Fruit fly (Drosophila melanogaster): ENCODE results near the gene CG12991.

Gene CG12991

DNA sequence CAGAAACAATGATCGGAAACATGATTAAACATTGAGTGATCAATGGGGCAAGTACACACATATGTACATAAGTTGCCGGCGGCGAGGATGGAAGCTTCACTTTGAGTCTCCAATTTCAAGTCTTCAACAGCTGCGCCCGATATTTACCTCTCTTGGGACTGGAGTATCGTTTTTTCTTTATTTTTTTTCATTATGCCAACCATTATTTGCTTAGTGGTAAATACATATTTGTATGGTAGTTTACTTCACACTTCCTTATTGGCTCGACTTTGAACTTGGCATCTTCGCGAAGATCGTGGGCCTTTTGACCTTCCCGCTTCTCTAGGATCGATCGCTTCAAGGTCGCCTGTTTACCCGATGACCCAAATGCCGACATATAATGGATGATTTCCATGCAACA lies 3.0 kb downstream of the CG12991 start (continued):
- TF ChIP-seq CG15514 (GFP tag; optimal IDR thresholded peaks at IDR 0.05) (peak; percentile 58), H15 (GFP tag; IDR thresholded peaks at IDR 0.05) (no peak), ttk (GFP tag; IDR thresholded peaks at IDR 0.05) (no peak), crc (GFP tag; optimal IDR thresholded peaks at IDR 0.05) (peak; percentile 33), HLH4C (GFP tag; IDR thresholded peaks at IDR 0.05; ENCODE audit: partially characterized antibody) (no peak), emc (GFP tag; optimal IDR thresholded peaks at IDR 0.05) (no peak), CG5953 (GFP tag; IDR thresholded peaks at IDR 0.05) (peak; percentile 28; the same call in 1 of the 2 replicates), stwl (tag; optimal IDR thresholded peaks at IDR 0.05) (no peak), CG2875 (GFP tag; optimal IDR thresholded peaks at IDR 0.05) (peak; percentile 61), CG6175 (GFP tag; IDR thresholded peaks at IDR 0.05) (no peak), so (GFP tag; IDR thresholded peaks at IDR 0.05) (peak; percentile 40; the same call in 1 of the 3 replicates), CG31224 (GFP tag; IDR thresholded peaks at IDR 0.05) (no peak), dati (GFP tag; IDR thresholded peaks at IDR 0.05) (no peak), Sry-δ (GFP tag; optimal IDR thresholded peaks at IDR 0.05) (peak; percentile 5), psq (GFP tag; optimal IDR thresholded peaks at IDR 0.05) (no peak), CkIIα-i1 (GFP tag; IDR thresholded peaks at IDR 0.05) (no peak), al (GFP tag; IDR thresholded peaks at IDR 0.05) (no peak), Hr39 (optimal IDR thresholded peaks at IDR 0.05) (no peak), CG13894 (tag; optimal IDR thresholded peaks at IDR 0.05) (no peak), Hr3 (GFP tag; optimal IDR thresholded peaks at IDR 0.05) (no peak), tna (GFP tag; IDR thresholded peaks at IDR 0.05; ENCODE audit: partially characterized antibody) (no peak), shn (GFP tag; optimal IDR thresholded peaks at IDR 0.05) (no peak), fd64A (GFP tag; optimal IDR thresholded peaks at IDR 0.05) (peak; percentile 16), lab (GFP tag; optimal IDR thresholded peaks at IDR 0.05) (peak; percentile 82), bsh (GFP tag; optimal IDR thresholded peaks at IDR 0.05) (peak in 1 of 2 experiments; percentile 45), CG18764 (GFP tag; optimal IDR thresholded peaks at IDR 0.05) (peak; percentile 15), H2.0 (GFP tag; IDR thresholded peaks at IDR 0.05) (no peak; the same call in 1 of the 2 replicates), CG4854 (GFP tag; optimal IDR thresholded peaks at IDR 0.05) (peak; percentile 35), CG10274 (GFP tag; optimal IDR thresholded peaks at IDR 0.05) (no peak), Deaf1 (tag; optimal IDR thresholded peaks at IDR 0.05) (no peak), CG17912 (GFP tag; optimal IDR thresholded peaks at IDR 0.05) (no peak), zfh2 (GFP tag; optimal IDR thresholded peaks at IDR 0.05) (no peak), sna (GFP tag; IDR thresholded peaks at IDR 0.05; ENCODE audit: partially characterized antibody) (no peak), ewg (GFP tag; optimal IDR thresholded peaks at IDR 0.05) (peak; percentile 7), CG10267 (tag; optimal IDR thresholded peaks at IDR 0.05) (no peak), Rx (GFP tag; IDR thresholded peaks at IDR 0.05) (no peak), onecut (GFP tag; IDR thresholded peaks at IDR 0.05) (peak; percentile 19; the same call in 1 of the 2 replicates), eyg (GFP tag; optimal IDR thresholded peaks at IDR 0.05) (peak; percentile 18), croc (GFP tag; conservative IDR thresholded peaks at IDR 0.05) (no peak), sim (GFP tag; IDR thresholded peaks at IDR 0.05) (no peak), lbe (GFP tag; optimal IDR thresholded peaks at IDR 0.05) (no peak), ara (GFP tag; IDR thresholded peaks at IDR 0.05) (no peak), gfzf (GFP tag; optimal IDR thresholded peaks at IDR 0.05) (no peak), CG10321 (GFP tag; IDR thresholded peaks at IDR 0.05) (no peak), CG2889 (GFP tag; IDR thresholded peaks at IDR 0.05) (no peak), nau (GFP tag; optimal IDR thresholded peaks at IDR 0.05) (peak; percentile 52), Sox100B (GFP tag; optimal IDR thresholded peaks at IDR 0.05) (peak; percentile 38), CG1647 (GFP tag; optimal IDR thresholded peaks at IDR 0.05) (peak; percentile 25), CG11695 (GFP tag; IDR thresholded peaks at IDR 0.05) (peak; percentile 48; the same call in 1 of the 3 replicates), CG11093 (GFP tag; IDR thresholded peaks at IDR 0.05) (no peak), CG3847 (GFP tag; IDR thresholded peaks at IDR 0.05) (no peak), CG42726 (GFP tag; IDR thresholded peaks at IDR 0.05; ENCODE audit: partially characterized antibody) (no peak)

Measured in whole organism, embryonic.